Worm (Caenorhabditis elegans): ENCODE measurements around the gene srh-138.

Gene srh-138

DNA sequence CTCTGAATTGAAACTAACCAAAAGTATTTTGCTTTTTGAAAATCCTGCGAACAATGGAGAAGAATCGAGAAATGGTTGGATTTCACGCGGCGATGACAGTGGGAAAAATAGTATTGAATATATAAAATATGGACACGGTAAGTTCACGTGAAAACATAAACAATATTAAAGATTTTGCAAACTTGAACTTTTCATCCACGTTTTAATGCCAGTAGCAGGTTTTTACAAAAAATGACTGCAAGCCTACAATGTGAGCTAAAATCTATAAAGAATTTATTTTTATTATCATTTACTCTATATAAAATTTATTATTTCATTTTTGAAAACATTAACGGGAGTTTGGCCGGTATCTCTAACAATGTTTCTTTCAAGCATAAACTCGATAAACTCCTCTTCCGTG is 41.3 kb downstream of the srh-138 start, which contains the start of gene F26D2.10:
Gene F26D2.10, minus strand, starts transcription at position 101 of the 400 bp plus-strand sequence.
- TF ChIP-seq aly-2 (tag; optimal IDR thresholded peaks at IDR 0.05) (no peak), zip-4 (GFP tag; optimal IDR thresholded peaks at IDR 0.05) (no peak)

DNA sequence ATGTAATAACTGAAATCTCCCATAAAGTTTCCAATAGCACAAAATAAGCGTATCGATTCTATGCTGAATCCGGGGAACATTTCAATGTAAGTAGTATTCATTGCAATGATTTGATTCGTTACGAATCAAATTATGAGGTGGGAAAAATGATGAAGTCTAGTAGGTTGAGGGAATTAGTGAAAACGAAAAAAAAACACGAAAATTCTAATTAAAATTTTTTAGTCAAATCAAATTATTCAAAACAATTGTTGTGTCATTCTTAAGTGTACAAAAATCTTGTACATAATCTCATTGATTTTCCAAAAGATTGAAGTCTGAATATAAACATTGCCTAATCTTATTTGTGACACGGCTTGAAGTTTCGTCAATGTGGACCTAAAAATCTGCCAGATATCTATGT is 46.4 kb downstream of the srh-138 start, which contains the start of gene srw-29:
Gene srw-29, minus strand, starts transcription at position 101 of the 400 bp plus-strand sequence.
- TF ChIP-seq ama-1 (optimal IDR thresholded peaks at IDR 0.05) = no peak

DNA sequence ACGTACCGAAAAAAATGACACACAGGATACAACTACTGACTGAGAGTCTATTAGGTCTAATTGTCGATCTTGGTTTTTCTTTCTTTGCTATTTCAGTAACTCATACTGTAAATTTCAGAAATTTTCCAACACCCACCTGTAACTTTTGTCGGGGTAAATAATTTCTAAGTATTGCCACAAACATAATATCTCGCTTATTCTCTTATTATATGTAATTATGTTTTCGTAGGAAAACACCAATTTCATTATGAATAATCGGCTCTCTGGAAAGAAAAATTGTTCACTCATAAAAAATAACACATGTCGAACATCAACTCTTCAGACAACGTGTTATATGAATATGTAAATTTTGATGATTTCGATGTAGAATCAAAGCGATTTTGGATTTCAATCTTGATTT is 50.1 kb downstream of the srh-138 start, which contains the start of gene srw-48:
Gene srw-48, plus strand, starts transcription at position 301 of the 400 bp plus-strand sequence.
- no peak for TF ChIP-seq grh-1 (GFP tag; IDR thresholded peaks at IDR 0.05)
- no peak for TF ChIP-seq C16A3.4 (tag; optimal IDR thresholded peaks at IDR 0.05)
- no peak for TF ChIP-seq vab-15 (tag; optimal IDR thresholded peaks at IDR 0.05)
- TF ChIP-seq lir-3 (tag; optimal IDR thresholded peaks at IDR 0.05; ENCODE audit: poor library complexity) = no peak
- no peak for TF ChIP-seq efl-1 (optimal IDR thresholded peaks at IDR 0.05)
- TF ChIP-seq efl-1 (GFP tag; optimal IDR thresholded peaks at IDR 0.05 in 1 of 2) = no peak
- TF ChIP-seq snu-23 (GFP tag; optimal IDR thresholded peaks at IDR 0.05) = no peak
- TF ChIP-seq lsy-2 (tag; optimal IDR thresholded peaks at IDR 0.05) = no peak
- TF ChIP-seq ets-5 (GFP tag; IDR thresholded peaks at IDR 0.05) = no peak
- TF ChIP-seq nhr-85 (tag) = no peak
- no peak for TF ChIP-seq nhr-28 (tag; optimal IDR thresholded peaks at IDR 0.05)
- TF ChIP-seq mef-2 (tag; optimal IDR thresholded peaks at IDR 0.05) = no peak
- no peak for TF ChIP-seq unc-130 (tag; optimal IDR thresholded peaks at IDR 0.05)

DNA sequence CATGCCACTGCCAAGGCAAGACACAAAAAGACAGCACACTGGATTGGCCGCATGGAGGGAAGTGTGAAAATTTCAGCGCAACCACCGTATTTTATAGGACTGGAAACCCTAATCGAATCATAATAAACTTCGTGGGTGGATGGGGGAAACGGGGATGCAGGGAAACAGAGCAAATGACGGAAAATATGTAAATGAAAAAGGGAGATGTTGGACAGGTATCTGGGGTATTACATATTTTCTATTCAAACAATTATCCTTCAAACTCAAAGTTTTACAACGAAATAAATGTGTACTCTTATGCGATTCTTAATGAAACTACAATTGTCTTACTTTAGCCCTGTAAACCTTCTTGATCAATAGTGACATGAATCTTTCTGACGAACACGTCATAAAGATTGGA is 51.0 kb downstream of the srh-138 start, which contains the start of gene F26D2.16:
Gene F26D2.16, minus strand, starts transcription at position 101 of the 400 bp plus-strand sequence.
- TF ChIP-seq elt-2 (tag; optimal IDR thresholded peaks at IDR 0.05) (no peak), sox-4 (tag; optimal IDR thresholded peaks at IDR 0.05) (no peak), fkh-4 (tag; optimal IDR thresholded peaks at IDR 0.05; ENCODE audit: borderline replicate concordance) (no peak), nhr-47 (tag; optimal IDR thresholded peaks at IDR 0.05) (no peak), ceh-63 (GFP tag; optimal IDR thresholded peaks at IDR 0.05) (no peak), nhr-76 (tag; optimal IDR thresholded peaks at IDR 0.05) (no peak), C16A3.4 (tag; optimal IDR thresholded peaks at IDR 0.05) (no peak), sptf-1 (tag; optimal IDR thresholded peaks at IDR 0.05) (no peak), pax-3 (tag; optimal IDR thresholded peaks at IDR 0.05) (no peak), jun-1 (tag; optimal IDR thresholded peaks at IDR 0.05) (no peak), ets-5 (GFP tag; IDR thresholded peaks at IDR 0.05) (no peak), fkh-8 (tag; optimal IDR thresholded peaks at IDR 0.05) (no peak), Y116A8C.19 (tag; optimal IDR thresholded peaks at IDR 0.05; ENCODE audit: borderline replicate concordance) (no peak), ceh-90 (tag; optimal IDR thresholded peaks at IDR 0.05) (no peak), snu-23 (GFP tag; optimal IDR thresholded peaks at IDR 0.05) (no peak)
